Worm (Caenorhabditis elegans) whole organism, young adult: ENCODE data around the gene cnep-1.

Source experiments
- K11D2.4 ChIP-seq: fragments of 200-800 bp; sonication (Bioruptor generic); IDR thresholded peaks from 2 replicates; pipeline ENCODE4 v1.3.6; 2022; ENCODE audit warnings: missing genetic modification reagents, missing genetic modification characterization, missing compliant biosample characterization
- ama-1 ChIP-seq, 3 experiments: fragments of 150-350 bp in 1 of 3; sonication (generic microtip) in 2 of 3; optimal IDR thresholded peaks; 2 replicates each; lab custom pipeline; 2014 to 2018; ENCODE audit warnings: missing biosample characterization in 2 of 3, missing genetic modification characterization in 2 of 3, missing genetic modification reagents in 2 of 3
- aptf-3 ChIP-seq: fragments of 200-800 bp; sonication (Bioruptor generic); IDR thresholded peaks from 2 replicates; pipeline ENCODE4 v1.3.6; 2022; ENCODE audit warnings: missing genetic modification characterization, missing compliant biosample characterization
- ccch-3 ChIP-seq: fragments of 200-800 bp; sonication (Bioruptor generic); optimal IDR thresholded peaks from 2 replicates; lab custom pipeline; 2018; ENCODE audit warnings: mild to moderate bottlenecking, missing genetic modification characterization, missing compliant biosample characterization

DNA sequence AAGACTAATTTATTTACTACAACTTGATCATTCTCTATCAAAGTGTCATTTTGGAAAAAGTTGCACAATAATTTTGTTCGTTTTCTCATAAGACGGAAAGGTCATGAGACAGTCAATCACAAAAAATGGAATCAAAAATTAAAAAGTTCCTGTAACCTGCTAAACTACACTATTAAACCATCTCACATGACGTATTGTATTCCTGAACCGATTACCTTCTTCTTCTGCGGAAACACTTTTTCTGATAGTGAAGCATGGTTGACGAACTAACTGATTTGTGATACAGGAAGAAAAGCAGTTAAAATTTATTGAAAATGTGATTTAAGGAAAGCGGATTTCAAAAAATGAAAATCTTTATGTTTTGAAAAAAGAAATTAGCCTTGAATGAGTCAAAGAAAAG is 40.4 kb upstream of the cnep-1 start:
- no peak for TF ChIP-seq ccch-3 (GFP tag; lab: Kevin White, UChicago)
- no peak for TF ChIP-seq ama-1 (optimal IDR thresholded peaks at IDR 0.05; lab: Kevin White, UChicago)
- TF ChIP-seq ama-1 (GFP tag; optimal IDR thresholded peaks at IDR 0.05; lab: Kevin White, UChicago) = no peak
- TF ChIP-seq K11D2.4 = no peak
- TF ChIP-seq aptf-3 (GFP tag; lab: Robert Waterston, UW) = no peak
